Comparison of ENCODE assay signal across 4 fruit fly cellular contexts in the genomic region with DNA sequence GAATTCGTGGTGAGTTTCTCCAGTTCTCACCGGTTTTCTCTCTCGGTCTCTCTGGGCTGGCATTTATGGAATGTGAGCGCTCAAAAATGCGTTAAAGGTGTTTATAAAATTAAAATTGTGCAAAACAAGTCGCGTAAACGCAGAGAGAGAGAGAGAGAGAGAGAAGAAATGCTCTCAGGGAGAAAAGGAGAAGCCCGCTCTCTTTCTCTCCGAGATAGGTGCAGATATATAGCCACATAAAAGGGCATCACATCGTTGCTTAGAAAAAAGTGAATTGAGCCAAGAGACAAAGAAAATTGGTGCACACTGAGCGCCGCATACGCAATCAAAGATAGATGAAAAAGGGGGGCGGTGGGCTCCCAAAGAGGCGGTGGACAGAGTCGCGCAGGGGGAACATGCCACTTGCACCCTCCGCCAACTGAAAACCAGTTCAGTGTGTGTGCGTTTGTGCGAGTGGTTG.
TF ChIP-seq lines count a peak whose summit lies in the region.

No protein-coding gene starts in this region.

- TF ChIP-seq CTCF in whole organism, embryonic (GFP tag; optimal IDR thresholded peaks at IDR 0.05; lab: Kevin White, UChicago): no peak

TF ChIP-seq in whole organism, embryonic, 481 proteins besides CTCF, POLR2A, EP300 and RAD21 (continues in another document):
- TF ChIP-seq CG11398 (GFP tag; optimal IDR thresholded peaks at IDR 0.05; lab: Kevin White, UChicago): no peak
- TF ChIP-seq lbe (GFP tag; optimal IDR thresholded peaks at IDR 0.05; lab: Kevin White, UChicago): peak; percentile 13
- TF ChIP-seq zfh2 (GFP tag; optimal IDR thresholded peaks at IDR 0.05; lab: Kevin White, UChicago): no peak
- peak; percentile 93 for TF ChIP-seq yki (optimal IDR thresholded peaks at IDR 0.05; lab: Kevin White, UChicago)
- peak; percentile 99 for TF ChIP-seq sd (tag; optimal IDR thresholded peaks at IDR 0.05; lab: Kevin White, UChicago)
- no peak for TF ChIP-seq Fer2 (tag; optimal IDR thresholded peaks at IDR 0.05; lab: Kevin White, UChicago)
- TF ChIP-seq ttk (GFP tag; IDR thresholded peaks at IDR 0.05; lab: Robert Waterston, UW): peak; percentile 34; the same call in 1 of the 2 replicates
- peak; percentile 69 for TF ChIP-seq pros (GFP tag; optimal IDR thresholded peaks at IDR 0.05; lab: Kevin White, UChicago)
- 0 out of 2 replicates have a peak, but pooled peaks have one; percentile 29 for TF ChIP-seq CG4360 (GFP tag; IDR thresholded peaks at IDR 0.05; lab: Robert Waterston, UW)
- no peak for TF ChIP-seq HLH3B (GFP tag; IDR thresholded peaks at IDR 0.05; lab: Robert Waterston, UW)
- peak; percentile 71; the same call in 2 of the 3 replicates for TF ChIP-seq CG6175 (GFP tag; IDR thresholded peaks at IDR 0.05; lab: Robert Waterston, UW)
- peak; percentile 60 for TF ChIP-seq Ets65A (GFP tag; lab: Kevin White, UChicago)
- peak; percentile 26 for TF ChIP-seq cg (GFP tag; optimal IDR thresholded peaks at IDR 0.05; lab: Kevin White, UChicago)
- TF ChIP-seq CG13287 (GFP tag; IDR thresholded peaks at IDR 0.05; lab: Robert Waterston, UW; ENCODE audit: partially characterized antibody): peak; percentile 18; the same call in 1 of the 2 replicates
- peak; percentile 17 for TF ChIP-seq Blimp-1 (GFP tag; optimal IDR thresholded peaks at IDR 0.05; lab: Kevin White, UChicago)
- no peak for TF ChIP-seq Awh (GFP tag; IDR thresholded peaks at IDR 0.05; lab: Robert Waterston, UW)
- peak; percentile 7 for TF ChIP-seq CG1832 (GFP tag; optimal IDR thresholded peaks at IDR 0.05; lab: Kevin White, UChicago)
- 0 out of 2 replicates have a peak, but pooled peaks have one; percentile 34 for TF ChIP-seq sna (GFP tag; IDR thresholded peaks at IDR 0.05; lab: Robert Waterston, UW; ENCODE audit: partially characterized antibody)
- 0 out of 4 replicates have a peak, but pooled peaks have one; percentile 41 for TF ChIP-seq chinmo (GFP tag; IDR thresholded peaks at IDR 0.05; lab: Robert Waterston, UW; ENCODE audit: partially characterized antibody)

TF ChIP-seq in whole organism, prepupa, 60 proteins besides CTCF, POLR2A, EP300 and RAD21 (continues in another document):
- TF ChIP-seq lz (GFP tag; optimal IDR thresholded peaks at IDR 0.05; lab: Kevin White, UChicago) (no peak), CG10669 (GFP tag; optimal IDR thresholded peaks at IDR 0.05; lab: Kevin White, UChicago) (no peak), CG11294 (GFP tag; IDR thresholded peaks at IDR 0.05; lab: Robert Waterston, UW) (no peak), CG9139 (GFP tag; optimal IDR thresholded peaks at IDR 0.05; lab: Kevin White, UChicago) (no peak), CG32006 (GFP tag; optimal IDR thresholded peaks at IDR 0.05; lab: Kevin White, UChicago) (no peak), Eip93F (GFP tag; optimal IDR thresholded peaks at IDR 0.05; lab: Kevin White, UChicago) (no peak), CG8319 (GFP tag; optimal IDR thresholded peaks at IDR 0.05; lab: Kevin White, UChicago) (no peak), fd59A (GFP tag; optimal IDR thresholded peaks at IDR 0.05; lab: Kevin White, UChicago) (no peak), CG11762 (GFP tag; optimal IDR thresholded peaks at IDR 0.05; lab: Kevin White, UChicago; ENCODE audit: insufficient read depth) (no peak), net (GFP tag; optimal IDR thresholded peaks at IDR 0.05; lab: Kevin White, UChicago) (no peak), CG6854 (GFP tag; optimal IDR thresholded peaks at IDR 0.05; lab: Kevin White, UChicago) (peak; percentile 37), CG3032 (tag; optimal IDR thresholded peaks at IDR 0.05; lab: Kevin White, UChicago) (no peak), ss (GFP tag; optimal IDR thresholded peaks at IDR 0.05; lab: Kevin White, UChicago) (peak in 1 of 2 experiments; percentile 1), CG15336 (GFP tag; IDR thresholded peaks at IDR 0.05; lab: Robert Waterston, UW) (peak; percentile 27; the same call in 1 of the 2 replicates), spab (GFP tag; optimal IDR thresholded peaks at IDR 0.05; lab: Kevin White, UChicago) (no peak), Hr38 (GFP tag; optimal IDR thresholded peaks at IDR 0.05; lab: Kevin White, UChicago) (no peak), OdsH (GFP tag; optimal IDR thresholded peaks at IDR 0.05; lab: Kevin White, UChicago) (no peak), Eip75B (GFP tag; optimal IDR thresholded peaks at IDR 0.05; lab: Kevin White, UChicago) (no peak), achi (GFP tag; optimal IDR thresholded peaks at IDR 0.05; lab: Kevin White, UChicago) (no peak), CG6163 (GFP tag; IDR thresholded peaks at IDR 0.05; lab: Robert Waterston, UW) (no peak), fkh (GFP tag; optimal IDR thresholded peaks at IDR 0.05; lab: Kevin White, UChicago) (no peak), CG4318 (GFP tag; optimal IDR thresholded peaks at IDR 0.05; lab: Kevin White, UChicago) (no peak), Sox102F (GFP tag; optimal IDR thresholded peaks at IDR 0.05; lab: Kevin White, UChicago) (peak; percentile 15)

TF ChIP-seq in whole organism, pupa, 21 proteins besides CTCF, POLR2A, EP300 and RAD21:
- TF ChIP-seq CG12605 (GFP tag; IDR thresholded peaks at IDR 0.05; lab: Robert Waterston, UW) (peak; percentile 6; the same call in 1 of the 2 replicates), CG4496 (GFP tag; IDR thresholded peaks at IDR 0.05; lab: Robert Waterston, UW) (no peak)

TF ChIP-seq in whole organism, wandering third instar larva, 38 proteins besides CTCF, POLR2A, EP300 and RAD21:
- TF ChIP-seq Dif (GFP tag; optimal IDR thresholded peaks at IDR 0.05; lab: Kevin White, UChicago; ENCODE audit: partially characterized antibody) (peak; percentile 22), ey (GFP tag; optimal IDR thresholded peaks at IDR 0.05; lab: Kevin White, UChicago) (no peak), Vsx2 (GFP tag; optimal IDR thresholded peaks at IDR 0.05; lab: Kevin White, UChicago; ENCODE audit: partially characterized antibody) (peak; percentile 43), h (GFP tag; optimal IDR thresholded peaks at IDR 0.05; lab: Kevin White, UChicago) (no peak), dl (GFP tag; optimal IDR thresholded peaks at IDR 0.05; lab: Kevin White, UChicago; ENCODE audit: insufficient read depth in 1 of 2, partially characterized antibody in 2 of 2) (peak in 1 of 2 experiments; percentile 21)
